Fruit fly (Drosophila melanogaster) whole organism, embryonic: ENCODE data around the gene CG13084.

ENCODE experiments used
- ATbp ChIP-seq: fragments of 200-800 bp; sonication (Bioruptor generic); optimal IDR thresholded peaks from 2 replicates; lab custom pipeline; 2017; ENCODE audit warnings: missing biosample characterization, mild to moderate bottlenecking, missing genetic modification characterization, missing genetic modification reagents
- Ada2b ChIP-seq: fragments of 200-800 bp; sonication (Bioruptor generic); IDR thresholded peaks from 2 replicates; pipeline ENCODE4 v1.3.6; 2022; ENCODE audit warnings: missing biosample characterization, missing genetic modification characterization
- BEAF-32 ChIP-seq: fragments of 200-800 bp; sonication (Bioruptor generic); optimal IDR thresholded peaks from 3 replicates; lab custom pipeline; 2017; ENCODE audit warnings: missing biosample characterization, missing genetic modification characterization, mild to moderate bottlenecking, moderate library complexity, missing genetic modification reagents
- Blimp-1 ChIP-seq: fragments of 200-800 bp; sonication (Bioruptor generic); optimal IDR thresholded peaks from 3 replicates; lab custom pipeline; 2018; ENCODE audit warnings: missing biosample characterization, missing genetic modification characterization, mild to moderate bottlenecking, moderate library complexity, missing genetic modification reagents
- CG10462 ChIP-seq: fragments of 200-800 bp; sonication (Bioruptor generic); optimal IDR thresholded peaks from 2 replicates; lab custom pipeline; 2016; ENCODE audit warnings: missing biosample characterization, missing genetic modification characterization
- CG10565 ChIP-seq: fragments of 200-800 bp; sonication (Bioruptor generic); optimal IDR thresholded peaks from 3 replicates; lab custom pipeline; 2016; ENCODE audit warnings: missing biosample characterization, mild to moderate bottlenecking, missing genetic modification characterization
- CG11723 ChIP-seq: fragments of 200-800 bp; sonication (Bioruptor generic); optimal IDR thresholded peaks from 2 replicates; lab custom pipeline; 2017; ENCODE audit warnings: missing biosample characterization, mild to moderate bottlenecking, missing genetic modification characterization
- CG12659 ChIP-seq: fragments of 200-800 bp; sonication (Bioruptor generic); optimal IDR thresholded peaks from 3 replicates; lab custom pipeline; 2017; ENCODE audit warnings: mild to moderate bottlenecking, missing biosample characterization, missing genetic modification reagents, missing genetic modification characterization
- CG14050 ChIP-seq: fragments of 200-800 bp; sonication (Bioruptor generic); IDR thresholded peaks from 3 replicates; pipeline ENCODE4 v1.3.6; 2022; ENCODE audit warnings: missing biosample characterization, missing genetic modification characterization
- CG14667 ChIP-seq: fragments of 200-800 bp; sonication (Bioruptor generic); IDR thresholded peaks from 2 replicates; pipeline ENCODE4 v1.3.6; 2022; ENCODE audit warnings: missing biosample characterization, missing genetic modification characterization
- CG15514 ChIP-seq: fragments of 200-800 bp; sonication (Bioruptor generic); optimal IDR thresholded peaks from 3 replicates; lab custom pipeline; 2017; ENCODE audit warnings: missing biosample characterization, missing genetic modification characterization, mild to moderate bottlenecking, moderate library complexity, missing genetic modification reagents
- CG17612 ChIP-seq: fragments of 200-800 bp; sonication (Bioruptor generic); IDR thresholded peaks from 2 replicates; pipeline ENCODE4 v1.3.6; 2022; ENCODE audit warnings: missing biosample characterization, missing genetic modification characterization
- CG18619 ChIP-seq: fragments of 200-800 bp; sonication (Bioruptor generic); optimal IDR thresholded peaks from 3 replicates; lab custom pipeline; 2017; ENCODE audit warnings: missing biosample characterization, mild to moderate bottlenecking, missing genetic modification characterization
- CG2199 ChIP-seq: fragments of 200-800 bp; sonication (Bioruptor generic); IDR thresholded peaks from 3 replicates; pipeline ENCODE4 v1.3.6; 2022; ENCODE audit warnings: missing biosample characterization, missing genetic modification characterization
- CG3726 ChIP-seq: fragments of 200-800 bp; sonication (Bioruptor generic); IDR thresholded peaks from 3 replicates; pipeline ENCODE4, ENCODE4 v1.3.6; 2022; ENCODE audit warnings: missing biosample characterization, missing genetic modification characterization
- CG43689 ChIP-seq: fragments of 200-800 bp; sonication (Bioruptor generic); IDR thresholded peaks from 2 replicates; pipeline ENCODE4 v1.3.6; 2022; ENCODE audit warnings: missing biosample characterization, missing genetic modification characterization
- CG6813 ChIP-seq: fragments of 200-800 bp; sonication (Bioruptor generic); optimal IDR thresholded peaks from 2 replicates; lab custom pipeline; 2017; ENCODE audit warnings: missing biosample characterization, missing genetic modification characterization, mild to moderate bottlenecking, moderate library complexity, missing genetic modification reagents
- CG7745 ChIP-seq: fragments of 200-800 bp; sonication (Bioruptor generic); optimal IDR thresholded peaks from 2 replicates; lab custom pipeline; 2018; ENCODE audit warnings: missing biosample characterization, mild to moderate bottlenecking, missing genetic modification characterization, moderate library complexity
- CG7987 ChIP-seq: fragments of 200-800 bp; sonication (Bioruptor generic); optimal IDR thresholded peaks from 2 replicates; lab custom pipeline; 2018; ENCODE audit warnings: missing biosample characterization, mild to moderate bottlenecking, missing genetic modification characterization, moderate library complexity
- CG8765 ChIP-seq: fragments of 200-800 bp; sonication (Bioruptor generic); IDR thresholded peaks from 2 replicates; pipeline ENCODE4 v1.3.6; 2022; ENCODE audit warnings: missing biosample characterization, missing genetic modification characterization
- Fer3 ChIP-seq: fragments of 200-800 bp; sonication (Bioruptor generic); optimal IDR thresholded peaks from 2 replicates; lab custom pipeline; 2018; ENCODE audit warnings: missing biosample characterization, mild to moderate bottlenecking, missing genetic modification characterization, moderate library complexity
- HLH54F ChIP-seq: fragments of 200-800 bp; sonication (Bioruptor generic); optimal IDR thresholded peaks from 3 replicates; lab custom pipeline; 2016; ENCODE audit warnings: missing biosample characterization, missing genetic modification characterization
- Kr ChIP-seq: fragments of 200-800 bp; sonication (Bioruptor generic); optimal IDR thresholded peaks from 2 replicates; lab custom pipeline; 2017; ENCODE audit warnings: missing biosample characterization, mild to moderate bottlenecking, missing genetic modification characterization
- MESR4 ChIP-seq: fragments of 200-800 bp; sonication (Bioruptor generic); optimal IDR thresholded peaks from 2 replicates; lab custom pipeline; 2018; ENCODE audit warnings: missing biosample characterization, mild to moderate bottlenecking, missing genetic modification characterization, moderate library complexity
- NC2α ChIP-seq: fragments of 200-800 bp; sonication (Bioruptor generic); optimal IDR thresholded peaks from 2 replicates; lab custom pipeline; 2016; ENCODE audit warnings: missing biosample characterization, missing genetic modification characterization
- Oaz ChIP-seq: fragments of 200-800 bp; sonication (Bioruptor generic); IDR thresholded peaks from 2 replicates; pipeline ENCODE4 v1.3.6; 2022; ENCODE audit warnings: missing biosample characterization, missing genetic modification characterization
- Pdp1 ChIP-seq, 2 experiments: fragments of 200-800 bp; sonication (Bioruptor generic); optimal IDR thresholded peaks; 3 replicates each; lab custom pipeline; 2016; ENCODE audit warnings: missing biosample characterization in 2 of 2, missing genetic modification characterization in 2 of 2, mild to moderate bottlenecking in 1 of 2, moderate library complexity in 1 of 2
- Rfx ChIP-seq: fragments of 200-800 bp; sonication (Bioruptor generic); IDR thresholded peaks from 2 replicates; pipeline ENCODE4 v1.3.6; 2022; ENCODE audit warnings: missing biosample characterization, missing genetic modification characterization
- Scr ChIP-seq: fragments of 200-800 bp; sonication (Bioruptor generic); IDR thresholded peaks from 2 replicates; pipeline ENCODE4 v1.3.6; 2022; ENCODE audit warnings: missing biosample characterization, missing genetic modification characterization; ENCODE audit not compliant: partially characterized antibody
- Taf1 ChIP-seq: fragments of 200-800 bp; sonication (Bioruptor generic); IDR thresholded peaks from 2 replicates; pipeline ENCODE4 v1.3.6; 2022; ENCODE audit warnings: missing biosample characterization, missing genetic modification characterization
- caup ChIP-seq: fragments of 200-800 bp; sonication (Bioruptor generic); optimal IDR thresholded peaks from 3 replicates; lab custom pipeline; 2017; ENCODE audit warnings: missing biosample characterization, mild to moderate bottlenecking, missing genetic modification characterization, moderate library complexity; ENCODE audit not compliant: severe bottlenecking
- cg ChIP-seq: fragments of 200-800 bp; sonication (Bioruptor generic); optimal IDR thresholded peaks from 3 replicates; lab custom pipeline; 2019; ENCODE audit warnings: missing biosample characterization, mild to moderate bottlenecking, missing genetic modification characterization, moderate library complexity
- esg ChIP-seq: fragments of 200-800 bp; sonication (Bioruptor generic); conservative IDR thresholded peaks from 2 replicates; pipeline ENCODE4 v1.3.6; 2022; ENCODE audit warnings: missing biosample characterization, missing genetic modification characterization
- eve ChIP-seq, 2 experiments: fragments of >200 bp; optimal IDR thresholded peaks; 2 replicates each; lab custom pipeline; 2017; ENCODE audit warnings: missing biosample characterization in 2 of 2, missing genetic modification characterization in 2 of 2
- grn ChIP-seq: fragments of 200-800 bp; sonication (Bioruptor generic); optimal IDR thresholded peaks from 3 replicates; lab custom pipeline; 2017; ENCODE audit warnings: missing biosample characterization, missing genetic modification characterization
- insv ChIP-seq, 2 experiments: fragments of 200-800 bp; sonication (Bioruptor generic); optimal IDR thresholded peaks; 3 replicates each; lab custom pipeline; 2016 to 2018; ENCODE audit warnings: missing biosample characterization in 2 of 2, missing genetic modification characterization in 2 of 2
- mam ChIP-seq: fragments of 200-800 bp; sonication (Bioruptor generic); optimal IDR thresholded peaks from 3 replicates; lab custom pipeline; 2016; ENCODE audit warnings: missing biosample characterization, missing genetic modification characterization
- nerfin-1 ChIP-seq: fragments of 200-800 bp; sonication (Bioruptor generic); optimal IDR thresholded peaks from 3 replicates; lab custom pipeline; 2019; ENCODE audit warnings: missing biosample characterization, mild to moderate bottlenecking, missing genetic modification characterization, moderate library complexity
- phol ChIP-seq: fragments of 200-800 bp; sonication (Bioruptor generic); optimal IDR thresholded peaks from 3 replicates; lab custom pipeline; 2018; ENCODE audit warnings: missing biosample characterization, mild to moderate bottlenecking, missing genetic modification characterization, moderate library complexity
- pita ChIP-seq: fragments of 200-800 bp; sonication (Bioruptor generic); optimal IDR thresholded peaks from 2 replicates; lab custom pipeline; 2017; ENCODE audit warnings: missing biosample characterization, mild to moderate bottlenecking, missing genetic modification characterization
- pnt ChIP-seq: fragments of 200-800 bp; sonication (Bioruptor generic); optimal IDR thresholded peaks from 3 replicates; lab custom pipeline; 2016; ENCODE audit warnings: missing biosample characterization, missing genetic modification characterization
- pros ChIP-seq: fragments of 200-800 bp; sonication (Bioruptor generic); optimal IDR thresholded peaks from 3 replicates; lab custom pipeline; 2019; ENCODE audit warnings: missing biosample characterization, mild to moderate bottlenecking, missing genetic modification characterization, moderate library complexity
- ranshi ChIP-seq: fragments of 200-800 bp; sonication (Bioruptor generic); IDR thresholded peaks from 2 replicates; pipeline ENCODE4 v1.3.6; 2022; ENCODE audit warnings: missing biosample characterization, missing genetic modification characterization
- sim ChIP-seq: fragments of 200-800 bp; sonication (Bioruptor generic); IDR thresholded peaks from 2 replicates; pipeline ENCODE4 v1.3.6; 2022; ENCODE audit warnings: missing biosample characterization, missing genetic modification characterization
- sna ChIP-seq: fragments of 200-800 bp; sonication (Bioruptor generic); IDR thresholded peaks from 2 replicates; pipeline ENCODE4 v1.3.6; 2022; ENCODE audit warnings: missing biosample characterization, missing genetic modification characterization; ENCODE audit not compliant: partially characterized antibody
- sob ChIP-seq: fragments of 200-800 bp; sonication (Bioruptor generic); IDR thresholded peaks from 2 replicates; pipeline ENCODE4 v1.3.6; 2022; ENCODE audit warnings: missing biosample characterization, missing genetic modification characterization
- sug ChIP-seq: fragments of 200-800 bp; optimal IDR thresholded peaks from 2 replicates; lab custom pipeline; 2019; ENCODE audit warnings: missing biosample characterization, mild to moderate bottlenecking, missing genetic modification characterization, moderate library complexity
- wor ChIP-seq: fragments of 200-800 bp; sonication (Bioruptor generic); IDR thresholded peaks from 2 replicates; pipeline ENCODE4 v1.3.6; 2022; ENCODE audit warnings: missing biosample characterization, missing genetic modification characterization
- yki ChIP-seq: fragments of >200 bp; optimal IDR thresholded peaks from 3 replicates; lab custom pipeline; 2018
- z ChIP-seq: fragments of 200-800 bp; sonication (Bioruptor generic); IDR thresholded peaks from 3 replicates; pipeline ENCODE4 v1.3.6; 2022; ENCODE audit warnings: missing biosample characterization, missing genetic modification characterization
- zen ChIP-seq: fragments of 200-800 bp; sonication (Bioruptor generic); optimal IDR thresholded peaks from 3 replicates; lab custom pipeline; 2018; ENCODE audit warnings: missing biosample characterization, mild to moderate bottlenecking, missing genetic modification characterization, moderate library complexity
- zfh1 ChIP-seq: fragments of 200-800 bp; sonication (Bioruptor generic); IDR thresholded peaks from 3 replicates; pipeline ENCODE4 v1.3.6; 2022; ENCODE audit warnings: missing biosample characterization, missing genetic modification characterization

The CG13084 gene

DNA sequence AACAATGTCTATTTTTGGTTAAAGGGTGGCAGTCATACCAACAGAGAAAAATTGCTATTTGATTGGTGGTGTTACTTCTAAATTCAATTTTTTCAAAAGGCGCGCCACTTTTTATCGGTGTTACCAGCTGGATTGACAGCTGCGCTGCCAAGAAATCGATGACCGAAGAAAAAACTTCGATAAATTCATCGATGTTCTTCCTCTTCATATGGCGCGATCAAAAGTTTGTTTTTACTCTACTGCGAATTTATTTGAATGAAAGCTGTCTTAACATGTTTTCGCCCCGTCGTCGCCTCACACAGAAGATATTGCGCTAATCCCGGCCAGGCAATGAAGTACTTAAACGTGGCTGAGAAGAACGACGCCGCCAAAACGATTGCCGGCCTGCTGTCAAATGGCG is 13.3 kb downstream of the CG13084 start, which contains the start of gene Top3alpha (continued):
- TF ChIP-seq nerfin-1 (tag; lab: Kevin White, UChicago) (peak; percentile 14), CG10462 (GFP tag; lab: Kevin White, UChicago) (no peak), caup (GFP tag; lab: Kevin White, UChicago) (no peak), sna (peak; percentile 52; the same call in 1 of the 2 replicates), BEAF-32 (GFP tag; lab: Kevin White, UChicago) (peak; percentile 65), sob (GFP tag; lab: Robert Waterston, UW) (no peak), CG17612 (GFP tag; lab: Robert Waterston, UW) (no peak), pros (GFP tag; lab: Kevin White, UChicago) (no peak), Fer3 (tag; lab: Kevin White, UChicago) (no peak), esg (GFP tag; lab: Robert Waterston, UW) (no peak), CG12659 (GFP tag; lab: Kevin White, UChicago) (no peak), CG7745 (tag; lab: Kevin White, UChicago) (no peak), yki (lab: Kevin White, UChicago) (no peak), Rfx (GFP tag; lab: Robert Waterston, UW) (no peak), NC2α (GFP tag; lab: Kevin White, UChicago) (no peak), CG14667 (GFP tag; lab: Robert Waterston, UW) (no peak), Taf1 (GFP tag; lab: Robert Waterston, UW) (no peak), pnt (no peak), MESR4 (GFP tag; lab: Kevin White, UChicago) (peak; percentile 7), CG2199 (GFP tag; lab: Robert Waterston, UW) (no peak; the same call in 2 of the 3 replicates), CG11723 (no peak), eve (GFP tag; optimal IDR thresholded peaks at IDR 0.05; lab: Kevin White, UChicago) (no peak), ATbp (GFP tag; lab: Kevin White, UChicago) (no peak), CG6813 (GFP tag; lab: Kevin White, UChicago) (no peak), ranshi (GFP tag; lab: Robert Waterston, UW) (no peak), Kr (no peak), Ada2b (GFP tag; lab: Robert Waterston, UW) (no peak), phol (tag; lab: Kevin White, UChicago) (peak; percentile 24), CG14050 (GFP tag; lab: Robert Waterston, UW) (no peak), HLH54F (no peak), Scr (peak; percentile 59), cg (GFP tag; lab: Kevin White, UChicago) (no peak), grn (no peak), CG3726 (no peak), CG18619 (GFP tag; lab: Kevin White, UChicago) (no peak), CG8765 (GFP tag; lab: Robert Waterston, UW) (no peak), zen (tag; lab: Kevin White, UChicago) (no peak), zfh1 (no peak), pita (GFP tag; lab: Kevin White, UChicago) (no peak), Oaz (GFP tag; lab: Robert Waterston, UW) (no peak), CG7987 (GFP tag; lab: Kevin White, UChicago) (no peak), CG43689 (GFP tag; lab: Robert Waterston, UW) (no peak), CG10565 (GFP tag; lab: Kevin White, UChicago) (no peak), insv (GFP tag; optimal IDR thresholded peaks at IDR 0.05; lab: Kevin White, UChicago) (no peak), sug (tag; lab: Kevin White, UChicago) (no peak), z (GFP tag; lab: Robert Waterston, UW) (no peak), Pdp1 (GFP tag; optimal IDR thresholded peaks at IDR 0.05; lab: Kevin White, UChicago) (no peak), CG15514 (GFP tag; lab: Kevin White, UChicago) (peak; percentile 58), mam (GFP tag; lab: Kevin White, UChicago) (no peak), Blimp-1 (no peak), sim (GFP tag; lab: Robert Waterston, UW) (no peak), wor (GFP tag; lab: Robert Waterston, UW) (no peak)
